Worm (Caenorhabditis elegans) whole organism, midembryonic: ENCODE data around the gene C31E10.5.

ENCODE experiments used
- T22C8.4 ChIP-seq: fragments of 200-800 bp; sonication (Bioruptor generic); IDR thresholded peaks from 2 replicates; pipeline ENCODE4 v1.3.6; 2022; ENCODE audit warnings: missing genetic modification characterization, missing compliant biosample characterization
- cog-1 ChIP-seq: sonication (generic microtip); optimal IDR thresholded peaks from 2 replicates; lab custom pipeline; 2016; ENCODE audit warnings: missing genetic modification characterization, missing compliant biosample characterization
- flt-1 ChIP-seq: fragments of 200-800 bp; sonication (Bioruptor generic); IDR thresholded peaks from 2 replicates; pipeline ENCODE4 v1.3.6; 2022; ENCODE audit warnings: missing genetic modification characterization, missing compliant biosample characterization
- klf-2 ChIP-seq: fragments of 200-800 bp; sonication (Bioruptor generic); conservative IDR thresholded peaks from 2 replicates; pipeline ENCODE4 v1.3.6; 2022; ENCODE audit warnings: missing genetic modification reagents, missing genetic modification characterization, missing compliant biosample characterization
- med-1 ChIP-seq: sonication (generic microtip); optimal IDR thresholded peaks from 2 replicates; lab custom pipeline; 2017; ENCODE audit warnings: missing genetic modification characterization, mild to moderate bottlenecking, missing compliant biosample characterization, antibody characterized with exemption, missing genetic modification reagents; ENCODE audit not compliant: insufficient read depth
- ref-1 ChIP-seq: fragments of 200-800 bp; sonication (Bioruptor generic); conservative IDR thresholded peaks from 2 replicates; pipeline ENCODE4 v1.3.6; 2022; ENCODE audit warnings: missing genetic modification reagents, missing genetic modification characterization, missing compliant biosample characterization
- tab-1 ChIP-seq: fragments of 200-800 bp; sonication (Bioruptor generic); IDR thresholded peaks from 2 replicates; pipeline ENCODE4 v1.3.6; 2022; ENCODE audit warnings: missing genetic modification characterization, missing compliant biosample characterization
- ztf-23 ChIP-seq: fragments of 200-800 bp; sonication (Bioruptor generic); IDR thresholded peaks from 2 replicates; pipeline ENCODE4 v1.3.6; 2022; ENCODE audit warnings: missing genetic modification reagents, missing genetic modification characterization, missing compliant biosample characterization
- ztf-29 ChIP-seq: fragments of 200-800 bp; sonication (Bioruptor generic); IDR thresholded peaks from 2 replicates; pipeline ENCODE4 v1.3.6; 2022; ENCODE audit warnings: missing genetic modification reagents, missing genetic modification characterization, missing compliant biosample characterization

The C31E10.5 gene

DNA sequence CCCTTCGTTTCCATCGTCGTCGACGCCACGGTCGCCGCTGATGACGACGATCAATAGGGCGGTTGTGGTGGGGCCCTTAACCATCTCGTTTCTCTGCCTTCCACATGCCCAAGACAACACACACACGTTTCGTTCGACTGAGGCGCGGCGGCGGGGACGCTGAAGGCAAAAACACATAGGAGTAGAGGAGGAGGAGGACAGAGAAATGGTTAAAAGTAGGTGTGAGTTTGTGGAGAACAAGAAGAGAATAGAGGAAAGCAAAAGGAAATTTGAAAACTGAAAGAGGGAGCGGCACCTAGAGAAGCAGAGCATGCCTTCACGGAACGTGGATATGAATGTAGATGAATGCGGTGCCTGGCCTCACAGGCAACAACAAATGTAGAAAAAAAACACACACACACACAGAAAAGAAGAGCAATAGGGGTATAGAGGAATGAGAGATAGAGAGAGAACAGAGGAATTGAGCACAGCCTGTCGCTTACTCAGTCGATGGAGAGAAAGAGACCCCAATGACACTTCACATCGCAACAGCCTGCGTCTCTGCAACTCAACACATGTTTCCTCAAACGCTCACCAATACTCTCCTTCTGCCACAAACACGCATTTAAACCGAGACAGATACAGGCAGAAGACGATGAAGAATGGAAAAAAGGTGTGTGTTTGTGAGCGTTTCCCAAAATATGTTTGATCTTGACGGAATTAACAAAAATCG lies 26.2 kb downstream of the C31E10.5 start:
- TF ChIP-seq flt-1 (GFP tag; lab: Robert Waterston, UW) (no peak), tab-1 (GFP tag; lab: Robert Waterston, UW) (0 out of 2 replicates have a peak, but pooled peaks have one; percentile 15), ztf-29 (GFP tag; lab: Robert Waterston, UW) (no peak), ref-1 (GFP tag; lab: Robert Waterston, UW) (no peak), cog-1 (peak; percentile 62), med-1 (GFP tag; lab: Kevin White, UChicago) (no peak), T22C8.4 (GFP tag; lab: Robert Waterston, UW) (0 out of 2 replicates have a peak, but pooled peaks have one; percentile 22), ztf-23 (GFP tag; lab: Robert Waterston, UW) (0 out of 2 replicates have a peak, but pooled peaks have one; percentile 19), klf-2 (GFP tag; lab: Robert Waterston, UW) (no peak; the same call in 1 of the 2 replicates)

DNA sequence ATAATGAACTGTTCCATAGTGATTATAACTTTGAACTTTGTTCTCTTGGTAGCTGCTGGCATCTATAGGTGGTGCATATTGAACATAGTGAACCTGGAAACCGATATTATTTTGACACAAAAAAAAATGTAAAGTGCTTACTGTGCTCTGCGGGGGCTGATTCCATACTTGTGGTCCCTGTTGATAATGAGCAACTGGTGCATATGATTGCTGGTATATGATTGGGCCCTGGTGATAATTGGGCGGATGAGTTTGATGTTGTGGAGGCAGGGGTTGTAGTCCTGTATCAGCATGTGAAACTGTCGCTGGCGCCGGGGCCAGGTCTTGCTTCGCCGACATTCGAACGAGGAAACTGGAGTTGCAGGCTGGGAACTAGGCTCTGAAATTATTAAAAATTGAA lies 27.3 kb downstream of the C31E10.5 start, which contains the start of gene pqn-39:
pqn-39 (minus strand) TSS at position 385 of the 400 bp plus-strand sequence.
- TF ChIP-seq ref-1 (GFP tag; lab: Robert Waterston, UW) (no peak), cog-1 (no peak), tab-1 (GFP tag; lab: Robert Waterston, UW) (no peak), T22C8.4 (GFP tag; lab: Robert Waterston, UW) (no peak), klf-2 (GFP tag; lab: Robert Waterston, UW) (no peak), flt-1 (GFP tag; lab: Robert Waterston, UW) (no peak), ztf-29 (GFP tag; lab: Robert Waterston, UW) (no peak), med-1 (GFP tag; lab: Kevin White, UChicago) (no peak), ztf-23 (GFP tag; lab: Robert Waterston, UW) (no peak)

DNA sequence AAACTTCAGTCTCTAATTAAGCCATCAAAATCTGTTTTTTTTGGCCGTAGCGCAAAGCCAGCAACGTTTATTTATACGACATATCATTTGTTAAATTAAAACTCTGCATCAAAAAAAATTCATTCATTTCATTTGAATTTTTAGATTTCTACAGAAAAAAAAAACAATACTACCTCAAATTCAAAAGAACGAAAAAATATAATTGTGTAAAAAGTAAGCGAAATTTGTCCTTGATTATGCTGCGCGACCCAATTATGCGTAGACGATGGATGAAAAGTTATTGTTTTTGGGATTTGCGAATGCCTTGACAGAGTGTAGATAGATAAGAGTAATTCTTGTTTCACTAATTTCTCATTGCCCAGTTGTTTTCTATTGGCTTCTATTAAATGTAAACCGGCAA lies 32.4 kb downstream of the C31E10.5 start, which contains the start of gene F48F7.3:
F48F7.3 (plus strand) TSS at position 301 of the 400 bp plus-strand sequence.
- TF ChIP-seq med-1 (GFP tag; lab: Kevin White, UChicago) (no peak), ztf-29 (GFP tag; lab: Robert Waterston, UW) (no peak), T22C8.4 (GFP tag; lab: Robert Waterston, UW) (no peak), flt-1 (GFP tag; lab: Robert Waterston, UW) (no peak)

DNA sequence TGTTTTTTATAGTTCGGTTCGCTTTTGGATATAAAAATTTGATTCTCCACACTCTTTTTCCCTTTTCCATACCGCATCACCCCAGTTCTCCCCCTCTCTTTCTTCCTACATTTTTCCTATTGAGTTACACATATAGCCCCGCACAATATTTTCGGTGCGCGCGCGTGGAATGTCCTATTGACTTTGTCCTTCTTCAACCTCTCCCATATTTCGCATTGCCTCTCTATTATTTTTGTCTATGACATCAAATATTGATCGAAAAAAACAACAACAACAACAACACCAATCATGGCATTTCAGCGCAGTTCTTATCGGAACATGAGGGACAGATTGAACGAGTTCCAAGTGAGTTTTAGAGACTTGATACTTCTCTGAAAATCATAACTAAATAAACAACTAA lies 35.8 kb downstream of the C31E10.5 start, which contains the start of gene syx-2:
syx-2 (plus strand) TSS at position 301 of the 400 bp plus-strand sequence.
- TF ChIP-seq flt-1 (GFP tag; lab: Robert Waterston, UW) (no peak), ztf-23 (GFP tag; lab: Robert Waterston, UW) (no peak), tab-1 (GFP tag; lab: Robert Waterston, UW) (no peak), ztf-29 (GFP tag; lab: Robert Waterston, UW) (no peak), med-1 (GFP tag; lab: Kevin White, UChicago) (no peak), ref-1 (GFP tag; lab: Robert Waterston, UW) (no peak), T22C8.4 (GFP tag; lab: Robert Waterston, UW) (no peak), cog-1 (no peak), klf-2 (GFP tag; lab: Robert Waterston, UW) (no peak)

DNA sequence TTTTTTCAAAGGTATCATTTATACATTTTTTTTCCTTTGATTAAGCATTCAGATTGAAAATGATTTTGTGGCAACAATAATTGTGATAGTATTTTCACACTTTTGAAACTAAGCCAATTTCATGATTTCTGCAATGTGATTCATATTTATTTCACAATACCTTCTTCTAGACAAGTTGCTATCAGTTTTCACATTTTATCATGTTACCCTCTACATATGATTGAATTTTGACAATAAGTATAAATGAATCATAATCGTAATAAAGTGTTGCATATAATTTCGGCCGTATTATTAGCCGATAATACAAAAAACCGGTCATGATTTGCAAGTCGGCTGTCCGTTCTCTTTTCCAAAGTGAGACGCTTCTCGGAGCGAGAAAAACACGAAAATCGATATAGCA lies 36.3 kb downstream of the C31E10.5 start:
- TF ChIP-seq ztf-29 (GFP tag; lab: Robert Waterston, UW) (no peak), ztf-23 (GFP tag; lab: Robert Waterston, UW) (no peak), med-1 (GFP tag; lab: Kevin White, UChicago) (no peak), cog-1 (no peak), flt-1 (GFP tag; lab: Robert Waterston, UW) (no peak), T22C8.4 (GFP tag; lab: Robert Waterston, UW) (no peak), tab-1 (GFP tag; lab: Robert Waterston, UW) (no peak), ref-1 (GFP tag; lab: Robert Waterston, UW) (no peak), klf-2 (GFP tag; lab: Robert Waterston, UW) (no peak)

DNA sequence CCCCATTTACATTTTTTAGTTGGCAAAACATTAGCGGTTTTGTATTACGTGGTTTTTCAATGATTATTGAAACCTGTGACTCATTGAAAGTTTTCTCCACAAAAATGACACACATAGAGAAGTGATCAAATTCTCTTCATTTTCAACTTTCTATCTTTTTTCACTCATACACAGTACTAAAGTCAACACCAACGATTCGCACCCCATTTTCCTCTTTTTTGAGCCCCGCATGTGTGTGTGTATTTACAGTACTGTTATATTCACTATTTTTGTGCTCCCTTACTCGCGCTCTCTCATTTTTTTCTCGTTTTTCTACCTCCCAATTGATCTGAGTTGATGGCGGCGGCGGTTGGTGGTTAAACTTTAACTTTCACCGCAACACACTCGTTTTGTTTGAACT lies 37.2 kb downstream of the C31E10.5 start:
- TF ChIP-seq ztf-29 (GFP tag; lab: Robert Waterston, UW) (no peak), flt-1 (GFP tag; lab: Robert Waterston, UW) (no peak), cog-1 (no peak), klf-2 (GFP tag; lab: Robert Waterston, UW) (no peak), med-1 (GFP tag; lab: Kevin White, UChicago) (no peak), ref-1 (GFP tag; lab: Robert Waterston, UW) (no peak)

DNA sequence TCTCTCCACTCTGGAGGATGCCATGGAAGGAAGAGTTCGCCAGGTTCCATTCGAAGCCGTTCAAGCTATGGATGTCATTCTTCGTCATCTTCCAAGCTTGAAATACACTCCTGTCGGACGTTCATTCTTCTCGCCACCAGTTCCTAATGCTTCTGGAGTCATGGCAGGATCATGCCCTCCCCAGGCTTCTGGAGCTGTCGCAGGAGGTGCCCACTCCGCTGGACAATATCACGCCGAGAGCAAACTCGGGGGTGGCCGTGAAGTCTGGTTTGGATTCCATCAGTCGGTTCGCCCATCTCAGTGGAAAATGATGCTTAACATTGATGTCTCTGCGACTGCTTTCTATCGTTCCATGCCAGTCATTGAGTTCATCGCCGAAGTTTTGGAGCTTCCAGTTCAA lies 43.3 kb downstream of the C31E10.5 start:
- TF ChIP-seq ref-1 (GFP tag; lab: Robert Waterston, UW) (no peak), med-1 (GFP tag; lab: Kevin White, UChicago) (no peak)

DNA sequence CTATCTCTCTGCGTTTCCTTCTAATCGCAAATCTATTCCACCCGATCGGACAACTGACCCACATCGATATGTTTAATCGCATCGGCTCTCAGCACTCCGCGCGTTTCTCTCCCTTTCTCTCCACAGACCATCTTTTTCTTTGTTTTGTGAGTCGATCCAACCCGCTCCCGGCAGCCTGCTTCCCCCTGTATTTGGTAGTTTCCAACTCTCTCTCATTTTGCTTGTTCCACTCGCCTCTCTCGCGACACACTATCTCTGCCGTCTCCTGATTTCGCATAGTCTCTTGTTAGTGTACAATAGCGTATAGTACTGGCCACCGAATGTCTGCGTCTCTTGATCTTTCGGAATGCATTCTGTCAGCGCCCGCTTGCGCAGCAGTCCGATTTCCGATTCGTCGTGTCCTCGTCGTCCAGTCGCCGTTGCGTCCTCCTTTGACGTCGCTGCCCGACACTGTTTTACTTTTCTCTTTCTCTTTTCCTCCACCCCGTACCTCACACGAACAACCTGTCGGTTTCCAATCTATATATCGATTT lies 44.9 kb downstream of the C31E10.5 start:
- TF ChIP-seq ztf-29 (GFP tag; lab: Robert Waterston, UW) (peak; percentile 62; the same call in 1 of the 2 replicates), tab-1 (GFP tag; lab: Robert Waterston, UW) (no peak), T22C8.4 (GFP tag; lab: Robert Waterston, UW) (no peak), cog-1 (peak; percentile 46), ztf-23 (GFP tag; lab: Robert Waterston, UW) (no peak), med-1 (GFP tag; lab: Kevin White, UChicago) (no peak), flt-1 (GFP tag; lab: Robert Waterston, UW) (0 out of 2 replicates have a peak, but pooled peaks have one; percentile 42), klf-2 (GFP tag; lab: Robert Waterston, UW) (no peak), ref-1 (GFP tag; lab: Robert Waterston, UW) (no peak)

DNA sequence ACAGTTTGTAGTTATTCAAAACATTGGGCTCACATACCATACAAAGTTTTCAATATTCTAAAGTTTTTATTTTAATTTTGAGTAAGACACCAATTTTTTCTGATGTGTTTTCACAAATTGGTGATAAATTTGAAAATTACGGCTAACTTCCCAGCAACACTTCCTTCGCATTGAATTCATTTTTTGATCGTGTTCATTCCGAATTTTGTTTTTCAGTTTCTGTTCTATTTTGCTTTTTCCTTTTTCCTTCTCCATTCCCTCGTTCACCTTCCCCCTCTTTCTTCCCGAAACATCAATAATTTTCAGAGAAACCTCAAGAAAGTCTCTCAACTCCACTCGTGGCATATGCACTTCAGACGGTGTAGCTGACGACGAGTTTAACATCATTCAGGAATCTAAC lies 46.8 kb downstream of the C31E10.5 start, which contains the start of gene alg-1:
alg-1 (plus strand) TSS at position 301 of the 400 bp plus-strand sequence.
- TF ChIP-seq ztf-23 (GFP tag; lab: Robert Waterston, UW) (no peak), med-1 (GFP tag; lab: Kevin White, UChicago) (no peak), klf-2 (GFP tag; lab: Robert Waterston, UW) (no peak), T22C8.4 (GFP tag; lab: Robert Waterston, UW) (no peak), ztf-29 (GFP tag; lab: Robert Waterston, UW) (no peak), flt-1 (GFP tag; lab: Robert Waterston, UW) (no peak), ref-1 (GFP tag; lab: Robert Waterston, UW) (no peak)
